Worm (Caenorhabditis elegans) whole organism, mixed stage, embryonic: ENCODE results near the gene Y73F8A.32.
"Not testable (repeated sequence)": the region's sequence is repeated elsewhere in the genome, so short reads cannot be mapped to it uniquely, and the experiment has no call there.

Experiments used
- M03D4.4 ChIP-seq: sonication (generic microtip); optimal IDR thresholded peaks from 2 replicates; lab custom pipeline; 2017; ENCODE audit warnings: mild to moderate bottlenecking, missing genetic modification characterization, missing compliant biosample characterization
- bed-3 ChIP-seq: fragments of 200-800 bp; sonication (Bioruptor generic); optimal IDR thresholded peaks from 3 replicates; lab custom pipeline; 2018; ENCODE audit warnings: mild to moderate bottlenecking, missing genetic modification characterization, moderate library complexity, missing compliant biosample characterization
- blmp-1 ChIP-seq: fragments of 150-350 bp; optimal IDR thresholded peaks from 2 replicates; lab custom pipeline; 2014; ENCODE audit warnings: missing biosample characterization, missing genetic modification characterization
- ceh-39 ChIP-seq: fragments of 150-350 bp; optimal IDR thresholded peaks from 2 replicates; lab custom pipeline; 2014; ENCODE audit warnings: missing biosample characterization, missing genetic modification characterization
- ceh-43 ChIP-seq: fragments of 200-800 bp; sonication (Bioruptor generic); optimal IDR thresholded peaks from 2 replicates; lab custom pipeline; 2018; ENCODE audit warnings: mild to moderate bottlenecking, missing genetic modification characterization, moderate library complexity, missing compliant biosample characterization
- ceh-83 ChIP-seq: fragments of 200-800 bp; sonication (Bioruptor generic); optimal IDR thresholded peaks from 2 replicates; lab custom pipeline; 2018; ENCODE audit warnings: mild to moderate bottlenecking, missing genetic modification characterization, missing compliant biosample characterization
- ces-1 ChIP-seq: fragments of 150-350 bp; optimal IDR thresholded peaks from 2 replicates; lab custom pipeline; 2014; ENCODE audit warnings: missing biosample characterization, missing genetic modification reagents, missing genetic modification characterization
- cnd-1 ChIP-seq: fragments of 200-800 bp; sonication (Bioruptor generic); optimal IDR thresholded peaks from 2 replicates; lab custom pipeline; 2018; ENCODE audit warnings: mild to moderate bottlenecking, missing genetic modification characterization, missing compliant biosample characterization
- drap-1 ChIP-seq: fragments of 200-800 bp; sonication (Bioruptor generic); optimal IDR thresholded peaks from 3 replicates; lab custom pipeline; 2018; ENCODE audit warnings: mild to moderate bottlenecking, missing genetic modification characterization, missing compliant biosample characterization
- elt-1 ChIP-seq: sonication (generic microtip); optimal IDR thresholded peaks from 2 replicates; lab custom pipeline; 2017; ENCODE audit warnings: missing genetic modification characterization, mild to moderate bottlenecking, missing compliant biosample characterization, antibody characterized with exemption, moderate library complexity, borderline replicate concordance; ENCODE audit not compliant: insufficient read depth
- elt-3 ChIP-seq: fragments of 150-350 bp; optimal IDR thresholded peaks from 2 replicates; lab custom pipeline; 2014; ENCODE audit warnings: missing biosample characterization, missing genetic modification characterization
- flh-1 ChIP-seq: fragments of 200-800 bp; sonication (Bioruptor generic); optimal IDR thresholded peaks from 2 replicates; lab custom pipeline; 2018; ENCODE audit warnings: mild to moderate bottlenecking, missing genetic modification characterization, moderate library complexity, missing compliant biosample characterization
- ham-2 ChIP-seq: fragments of 200-800 bp; sonication (Bioruptor generic); optimal IDR thresholded peaks from 2 replicates; lab custom pipeline; 2018; ENCODE audit warnings: mild to moderate bottlenecking, missing genetic modification characterization, missing compliant biosample characterization
- hlh-1 ChIP-seq: fragments of 150-350 bp; optimal IDR thresholded peaks from 2 replicates; lab custom pipeline; 2014; ENCODE audit warnings: missing biosample characterization, missing genetic modification reagents, missing genetic modification characterization
- lin-13 ChIP-seq: fragments of 150-350 bp; optimal IDR thresholded peaks from 2 replicates; lab custom pipeline; 2014; ENCODE audit warnings: missing biosample characterization, missing genetic modification characterization
- lin-32 ChIP-seq: fragments of 200-800 bp; sonication (Bioruptor generic); optimal IDR thresholded peaks from 2 replicates; lab custom pipeline; 2018; ENCODE audit warnings: mild to moderate bottlenecking, missing genetic modification characterization, missing compliant biosample characterization
- lsy-2 ChIP-seq: fragments of 150-350 bp; optimal IDR thresholded peaks from 2 replicates; lab custom pipeline; 2014; ENCODE audit warnings: missing biosample characterization, missing genetic modification characterization
- mab-5 ChIP-seq: fragments of 150-350 bp; optimal IDR thresholded peaks from 2 replicates; lab custom pipeline; 2014; ENCODE audit warnings: missing biosample characterization, missing genetic modification characterization
- mep-1 ChIP-seq: fragments of 150-350 bp; optimal IDR thresholded peaks from 2 replicates; lab custom pipeline; 2017; ENCODE audit warnings: missing biosample characterization, missing genetic modification reagents, missing genetic modification characterization, inconsistent platforms
- mls-2 ChIP-seq: sonication (generic microtip); optimal IDR thresholded peaks from 2 replicates; lab custom pipeline; 2016; ENCODE audit warnings: mild to moderate bottlenecking, missing genetic modification characterization, moderate library complexity, missing compliant biosample characterization
- nhr-12 ChIP-seq: fragments of 150-350 bp; optimal IDR thresholded peaks from 2 replicates; lab custom pipeline; 2014; ENCODE audit warnings: missing biosample characterization, missing genetic modification characterization
- nhr-2 ChIP-seq: fragments of 150-350 bp; optimal IDR thresholded peaks from 2 replicates; lab custom pipeline; 2014; ENCODE audit warnings: missing biosample characterization, missing genetic modification characterization
- nhr-237 ChIP-seq: fragments of 150-350 bp; optimal IDR thresholded peaks from 2 replicates; lab custom pipeline; 2014; ENCODE audit warnings: missing biosample characterization, missing genetic modification characterization
- nhr-28 ChIP-seq: fragments of 150-350 bp; optimal IDR thresholded peaks from 2 replicates; lab custom pipeline; 2014; ENCODE audit warnings: missing biosample characterization, missing genetic modification characterization
- nhr-76 ChIP-seq: sonication (generic microtip); optimal IDR thresholded peaks from 2 replicates; lab custom pipeline; 2017; ENCODE audit warnings: missing biosample characterization, missing genetic modification characterization
- pha-4 ChIP-seq: fragments of 150-350 bp; optimal IDR thresholded peaks from 2 replicates; lab custom pipeline; 2018; ENCODE audit warnings: missing biosample characterization, missing genetic modification reagents, missing genetic modification characterization
- sem-2 ChIP-seq: fragments of 200-800 bp; sonication (Bioruptor generic); optimal IDR thresholded peaks from 2 replicates; lab custom pipeline; 2018; ENCODE audit warnings: mild to moderate bottlenecking, missing genetic modification characterization, missing compliant biosample characterization
- snpc-4 ChIP-seq: fragments of 150-350 bp; optimal IDR thresholded peaks from 2 replicates; lab custom pipeline; 2014; ENCODE audit warnings: missing biosample characterization, missing genetic modification characterization
- sptf-1 ChIP-seq: sonication (generic microtip); optimal IDR thresholded peaks from 2 replicates; lab custom pipeline; 2017; ENCODE audit warnings: mild to moderate bottlenecking, missing genetic modification characterization, moderate library complexity, missing compliant biosample characterization
- unc-120 ChIP-seq: sonication (generic microtip); optimal IDR thresholded peaks from 2 replicates; lab custom pipeline; 2017; ENCODE audit warnings: missing genetic modification characterization, missing compliant biosample characterization; ENCODE audit not compliant: poor library complexity, severe bottlenecking
- unc-39 ChIP-seq: fragments of 150-350 bp; optimal IDR thresholded peaks from 2 replicates; lab custom pipeline; 2014; ENCODE audit warnings: missing biosample characterization, missing genetic modification characterization
- unc-62 ChIP-seq: fragments of 150-350 bp; optimal IDR thresholded peaks from 2 replicates; lab custom pipeline; 2014; ENCODE audit warnings: missing biosample characterization, missing genetic modification reagents, missing genetic modification characterization
- zip-8 ChIP-seq: fragments of 150-350 bp; optimal IDR thresholded peaks from 2 replicates; lab custom pipeline; 2014; ENCODE audit warnings: missing biosample characterization, missing genetic modification characterization
- ztf-11 ChIP-seq: fragments of 150-350 bp; optimal IDR thresholded peaks from 2 replicates; lab custom pipeline; 2014; ENCODE audit warnings: missing biosample characterization, missing genetic modification characterization

Gene Y73F8A.32

ce11 chrIV:15521342-15521741, at the start of gene Y73F8A.32:
Y73F8A.32 (minus strand) TSS chrIV:15521442.
- TF ChIP-seq lsy-2 (tag; lab: Kevin White, UChicago); elt-3; nhr-237 (tag; lab: Kevin White, UChicago): not testable (repeated sequence)

- TF ChIP-seq lin-13 (tag; lab: Kevin White, UChicago) (peak; percentile 29), snpc-4 (tag; lab: Kevin White, UChicago) (no peak), unc-62 (peak; percentile 93), ceh-83 (peak; percentile 77), ztf-11 (tag; lab: Kevin White, UChicago) (peak; percentile 25), ces-1 (GFP tag; lab: Kevin White, UChicago) (peak; percentile 89), mab-5 (tag; lab: Kevin White, UChicago) (peak; percentile 36), sem-2 (GFP tag; lab: Kevin White, UChicago) (no peak), sptf-1 (tag; lab: Kevin White, UChicago) (peak; percentile 52), elt-3 (peak; percentile 81), flh-1 (GFP tag; lab: Kevin White, UChicago) (no peak), drap-1 (GFP tag; lab: Kevin White, UChicago) (no peak), nhr-237 (tag; lab: Kevin White, UChicago) (peak; percentile 63), elt-1 (peak; percentile 22), unc-39 (tag; lab: Kevin White, UChicago) (no peak), nhr-2 (peak; percentile 52), hlh-1 (tag; lab: Kevin White, UChicago) (peak; percentile 41), unc-120 (tag; lab: Kevin White, UChicago) (no peak), pha-4 (tag; lab: Kevin White, UChicago) (peak; percentile 89), lsy-2 (tag; lab: Kevin White, UChicago) (peak; percentile 97), mep-1 (tag; lab: Kevin White, UChicago) (peak; percentile 43), ham-2 (GFP tag; lab: Kevin White, UChicago) (peak; percentile 74)
- TF ChIP-seq, all 35 proteins: peak for 16
Measured at ce11 chrIV:15570770-15571169, 49.5 kb upstream of the Y73F8A.32 start.

DNA sequence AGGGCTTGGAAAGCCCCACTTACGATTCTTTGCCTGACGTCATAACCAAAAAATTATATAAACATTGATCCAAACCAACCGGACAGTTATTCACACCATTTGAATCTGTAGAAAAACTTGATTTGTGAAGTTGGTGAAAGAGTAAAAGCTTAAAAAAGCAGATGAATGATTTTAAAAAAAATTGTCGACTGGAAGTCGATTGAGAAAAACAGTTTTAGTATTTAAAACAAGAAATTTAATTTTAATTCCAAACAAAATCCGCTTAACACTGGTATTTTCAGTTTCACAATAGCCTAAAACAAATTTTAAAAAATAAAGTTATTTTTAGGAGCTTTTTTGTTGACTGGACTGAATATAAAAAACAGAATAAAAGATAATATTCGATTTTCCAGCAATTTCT, 43.1 kb upstream of the Y73F8A.32 start, which contains the start of gene Y105C5A.1:
Gene Y105C5A.1, minus strand, starts transcription at position 101 of the 400 bp plus-strand sequence.
- TF ChIP-seq unc-62, result no peak
- no peak for TF ChIP-seq unc-39 (tag; lab: Kevin White, UChicago)
- TF ChIP-seq zip-8 (tag; lab: Kevin White, UChicago), result no peak
- no peak for TF ChIP-seq mep-1 (tag; lab: Kevin White, UChicago)
- TF ChIP-seq snpc-4 (tag; lab: Kevin White, UChicago), result no peak

DNA sequence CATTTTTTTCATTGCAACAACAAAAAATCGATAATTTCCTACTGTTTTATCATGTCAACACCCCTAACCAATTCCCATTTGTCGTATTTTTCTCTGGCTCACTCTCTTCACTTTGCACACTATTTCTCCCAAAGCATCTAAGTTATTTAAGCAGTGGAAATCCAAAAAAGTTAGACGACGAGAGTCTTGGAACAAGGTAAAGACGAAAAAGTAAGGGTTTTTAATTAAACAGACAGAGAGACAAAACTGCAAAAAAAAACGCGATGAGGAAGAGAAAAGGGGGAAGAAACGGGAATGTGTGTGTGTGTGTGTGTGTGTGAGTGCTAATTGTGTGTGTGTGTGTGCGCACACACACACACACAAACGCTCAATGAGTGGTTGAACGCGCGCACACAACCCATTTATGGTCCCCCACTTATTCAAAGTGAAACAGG, 40.0 kb upstream of the Y73F8A.32 start:
- TF ChIP-seq lsy-2 (tag; lab: Kevin White, UChicago) (peak; percentile 46), flh-1 (GFP tag; lab: Kevin White, UChicago) (no peak), nhr-237 (tag; lab: Kevin White, UChicago) (no peak), ces-1 (GFP tag; lab: Kevin White, UChicago) (peak; percentile 81), ceh-83 (no peak), M03D4.4 (tag; lab: Kevin White, UChicago) (peak; percentile 47), ceh-39 (tag; lab: Kevin White, UChicago) (no peak), pha-4 (tag; lab: Kevin White, UChicago) (peak; percentile 54), nhr-76 (no peak), drap-1 (GFP tag; lab: Kevin White, UChicago) (no peak), lin-13 (tag; lab: Kevin White, UChicago) (peak; percentile 57), lin-32 (GFP tag; lab: Kevin White, UChicago) (no peak), blmp-1 (no peak), bed-3 (GFP tag; lab: Kevin White, UChicago) (no peak), unc-120 (tag; lab: Kevin White, UChicago) (peak; percentile 26), unc-62 (no peak), ceh-43 (GFP tag; lab: Kevin White, UChicago) (no peak), ham-2 (GFP tag; lab: Kevin White, UChicago) (no peak), mls-2 (tag; lab: Kevin White, UChicago) (peak; percentile 66), unc-39 (tag; lab: Kevin White, UChicago) (no peak), ztf-11 (tag; lab: Kevin White, UChicago) (no peak), snpc-4 (tag; lab: Kevin White, UChicago) (no peak), mep-1 (tag; lab: Kevin White, UChicago) (peak; percentile 37), elt-3 (no peak), elt-1 (no peak), cnd-1 (tag; lab: Kevin White, UChicago) (peak; percentile 33), nhr-2 (peak; percentile 17), nhr-28 (tag; lab: Kevin White, UChicago) (no peak), nhr-12 (tag; lab: Kevin White, UChicago) (no peak), sptf-1 (tag; lab: Kevin White, UChicago) (peak; percentile 71)
